Worm (Caenorhabditis elegans): ENCODE measurements around the gene T17H7.7.

- TF ChIP-seq lin-32 (GFP tag; optimal IDR thresholded peaks at IDR 0.05) (no peak), mab-5 (tag; optimal IDR thresholded peaks at IDR 0.05) (no peak), ztf-11 (tag; optimal IDR thresholded peaks at IDR 0.05) (no peak), unc-39 (tag; optimal IDR thresholded peaks at IDR 0.05) (no peak)
Measured at ce11 chrIII:773114-773513, 15.2 kb upstream of the T17H7.7 start, which contains the start of gene cyn-6.
